Worm (Caenorhabditis elegans) whole organism, dauer: Measurements from ENCODE around the gene gly-13.

Experiments used
- unc-62 ChIP-seq: sonication (generic microtip); optimal IDR thresholded peaks from 2 replicates; lab custom pipeline; 2017; ENCODE audit warnings: missing biosample characterization, missing genetic modification reagents, missing genetic modification characterization

The gly-13 gene

DNA sequence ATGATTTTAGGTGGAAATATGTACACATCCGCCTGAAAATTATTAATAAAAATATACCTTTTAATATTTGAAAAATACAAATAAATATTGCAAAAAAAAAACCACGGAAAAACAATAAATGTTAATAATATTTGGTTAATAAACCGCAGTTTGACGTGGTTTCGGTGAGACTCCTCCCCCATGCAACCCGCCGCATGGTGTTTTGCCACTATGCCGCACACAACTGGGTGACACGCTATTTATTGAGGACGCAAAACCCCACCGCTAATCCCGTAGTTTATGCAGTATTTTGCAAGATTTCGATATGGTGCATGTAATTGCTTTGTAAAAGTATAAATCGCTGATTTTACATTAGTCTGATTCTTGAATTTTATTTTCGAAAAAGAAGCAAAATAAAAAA is at the start of gene gly-13:
gly-13 (minus strand) TSS at position 32 of the 400 bp plus-strand sequence.
- no peak for TF ChIP-seq unc-62 (GFP tag; lab: Kevin White, UChicago)

DNA sequence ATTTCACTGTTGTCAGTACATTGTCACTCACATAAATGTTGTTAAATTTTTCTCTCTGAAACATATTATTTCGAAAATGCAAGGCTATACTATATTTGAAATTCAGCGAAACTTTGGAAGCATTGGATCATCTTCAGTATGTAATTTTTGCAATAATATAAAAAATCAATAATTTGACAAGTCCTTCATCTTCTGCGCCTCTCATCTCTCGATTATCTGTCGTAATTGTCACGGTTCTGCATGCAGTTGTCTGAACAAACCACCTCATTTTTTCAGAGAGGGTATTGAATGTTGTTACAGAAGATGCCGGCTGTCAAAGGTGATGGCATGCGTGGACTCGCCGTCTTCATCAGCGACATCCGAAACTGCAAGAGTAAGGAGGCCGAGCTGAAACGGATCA is 42.0 kb upstream of the gly-13 start, which contains the start of gene apa-2:
apa-2 (plus strand) TSS at position 301 of the 400 bp plus-strand sequence.
- TF ChIP-seq unc-62 (GFP tag; lab: Kevin White, UChicago) = no peak

DNA sequence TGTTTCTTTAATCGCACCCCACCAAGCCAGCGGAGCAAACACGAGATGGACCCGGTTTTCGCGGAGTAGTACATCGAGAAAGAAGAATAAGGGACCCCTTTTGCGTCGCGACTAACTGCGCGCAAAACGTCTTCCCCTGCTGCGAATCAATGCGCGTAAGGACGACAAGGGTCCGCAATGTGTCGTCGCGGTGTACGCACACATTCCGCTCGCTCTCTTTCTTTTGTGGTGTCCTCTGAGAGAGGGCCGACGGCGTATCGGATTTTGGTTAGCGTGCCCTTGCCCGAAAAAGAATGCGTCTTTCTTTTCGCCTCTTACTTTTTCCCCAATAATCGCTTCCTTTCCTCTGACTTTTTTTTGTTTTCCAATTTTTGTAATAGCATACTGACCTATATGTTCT is 41.4 kb upstream of the gly-13 start:
- no peak for TF ChIP-seq unc-62 (GFP tag; lab: Kevin White, UChicago)

DNA sequence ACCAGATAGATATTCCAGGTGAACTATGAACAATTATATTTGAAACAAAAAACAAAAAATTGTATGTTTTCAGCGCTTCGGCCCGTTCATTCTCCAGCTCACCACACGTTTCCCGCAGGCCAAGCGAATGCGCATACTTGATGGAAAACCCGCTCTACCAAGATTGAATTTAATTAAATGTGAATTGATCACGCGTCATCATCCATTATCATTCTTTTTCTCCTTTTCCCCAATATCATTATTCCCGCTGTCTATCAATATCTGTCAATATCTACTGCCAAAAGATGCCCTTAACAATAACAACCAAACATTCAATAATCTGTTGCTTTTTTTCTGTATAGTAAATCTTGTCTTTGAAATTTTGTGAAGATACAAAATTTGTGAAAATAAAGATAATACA is 39.8 kb upstream of the gly-13 start:
- no peak for TF ChIP-seq unc-62 (GFP tag; lab: Kevin White, UChicago)

DNA sequence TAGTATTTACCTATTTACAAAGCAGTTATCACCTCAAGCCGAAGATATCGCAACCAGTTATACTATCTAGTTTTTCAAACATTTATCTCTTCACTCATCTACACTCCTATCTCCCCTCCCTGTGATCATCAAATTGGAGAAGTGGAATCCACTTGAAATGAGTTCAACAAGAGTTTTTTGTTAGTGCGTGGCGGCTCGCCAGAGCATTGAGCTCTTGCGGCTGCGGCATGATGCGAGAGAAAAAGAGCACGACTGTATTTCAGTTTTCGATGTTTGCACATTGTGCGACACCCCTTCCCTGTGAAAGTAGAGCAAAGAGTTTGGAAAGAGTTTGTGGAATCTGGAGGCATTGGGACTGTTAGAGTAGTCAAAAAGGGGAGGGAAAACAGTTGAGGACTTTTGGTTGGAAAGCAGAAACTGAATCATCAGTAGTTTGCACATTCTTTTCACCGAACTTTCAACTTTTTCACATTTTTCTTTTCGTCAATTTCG is 34.3 kb upstream of the gly-13 start, which contains the start of gene T20B5.2:
T20B5.2 (plus strand) TSS at position 442 of the 492 bp plus-strand sequence.
- TF ChIP-seq unc-62 (GFP tag; lab: Kevin White, UChicago) = no peak

DNA sequence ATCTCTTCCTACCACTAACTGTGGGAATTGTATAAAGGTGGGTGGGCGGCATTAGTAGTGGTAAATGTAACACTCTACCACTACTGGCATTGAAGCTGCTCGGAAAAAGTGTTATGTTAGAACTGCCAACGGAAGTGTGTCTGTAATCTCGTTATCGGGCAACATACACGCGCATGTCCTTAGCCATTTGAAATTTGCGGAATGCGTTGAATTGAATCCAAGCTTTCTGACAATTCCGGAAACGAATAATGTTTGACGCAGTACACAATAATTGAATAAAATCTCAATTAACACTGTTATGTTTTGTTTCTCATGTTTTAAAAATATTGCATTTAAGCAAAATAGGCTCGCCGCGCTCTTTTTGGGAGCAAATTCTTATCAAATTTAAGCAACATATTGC is 28.5 kb upstream of the gly-13 start:
- TF ChIP-seq unc-62 (GFP tag; lab: Kevin White, UChicago) = no peak

DNA sequence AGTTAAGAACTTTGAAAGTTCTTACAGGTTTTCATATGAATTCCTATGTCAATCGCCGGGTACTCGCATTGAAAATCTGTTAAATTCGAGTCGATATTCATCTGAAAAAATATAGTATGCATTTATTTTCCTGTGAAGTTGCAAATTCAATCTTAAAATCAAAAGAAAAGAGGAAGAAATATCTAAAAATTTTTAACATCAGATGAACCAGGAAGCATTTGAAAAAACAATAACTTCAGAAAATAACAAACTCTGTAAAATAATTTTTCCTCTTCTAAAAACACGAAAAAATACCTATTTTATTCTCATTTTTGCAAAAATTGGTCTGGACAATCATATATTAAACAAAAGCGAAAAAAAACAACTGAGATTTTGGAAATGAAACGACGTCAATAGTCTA is 22.7 kb upstream of the gly-13 start, which contains the start of gene npr-7:
npr-7 (minus strand) TSS at position 101 of the 400 bp plus-strand sequence.
- no peak for TF ChIP-seq unc-62 (GFP tag; lab: Kevin White, UChicago)

DNA sequence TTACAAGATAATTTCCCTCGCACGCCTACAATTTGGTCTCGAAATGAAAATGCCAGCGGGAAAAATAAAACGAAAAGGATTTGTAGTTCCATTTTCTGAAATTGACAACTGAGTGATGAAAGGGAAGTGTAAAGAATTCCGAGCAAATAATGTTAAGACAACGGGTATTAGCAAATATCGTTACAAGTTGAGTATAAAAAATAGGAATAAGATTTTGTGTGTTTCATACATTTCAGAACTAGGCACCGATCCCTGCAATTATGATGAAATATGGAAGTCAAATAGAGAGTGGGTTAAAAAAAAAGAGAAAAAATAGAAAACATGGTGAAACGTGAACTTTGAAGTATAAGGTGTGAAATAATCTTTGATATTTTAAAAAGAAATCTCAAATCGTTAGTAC is 18.0 kb upstream of the gly-13 start, which contains the start of gene ttr-38:
ttr-38 (minus strand) TSS at position 101 of the 400 bp plus-strand sequence.
- TF ChIP-seq unc-62 (GFP tag; lab: Kevin White, UChicago) = no peak

DNA sequence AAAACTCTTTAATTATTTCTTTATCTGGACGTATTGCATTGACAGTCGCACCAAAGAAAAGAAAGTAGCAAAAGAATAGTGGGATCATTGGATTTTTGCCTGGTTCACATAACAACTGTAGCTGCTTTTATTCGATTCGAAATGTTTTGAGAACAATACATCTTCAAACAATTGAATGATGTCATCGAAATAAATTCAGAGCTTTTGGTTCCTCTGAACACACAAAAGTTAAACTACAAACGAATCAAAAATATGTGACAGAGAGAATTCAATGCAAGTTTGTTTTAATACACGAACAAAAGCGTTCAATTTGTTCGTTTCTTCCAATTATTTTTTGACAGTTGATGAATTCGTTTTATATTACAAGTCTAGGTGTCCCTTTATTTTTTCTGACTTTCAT is 14.8 kb upstream of the gly-13 start, which contains the start of gene H29C22.1:
H29C22.1 (minus strand) TSS at position 101 of the 400 bp plus-strand sequence.
- no peak for TF ChIP-seq unc-62 (GFP tag; lab: Kevin White, UChicago)

DNA sequence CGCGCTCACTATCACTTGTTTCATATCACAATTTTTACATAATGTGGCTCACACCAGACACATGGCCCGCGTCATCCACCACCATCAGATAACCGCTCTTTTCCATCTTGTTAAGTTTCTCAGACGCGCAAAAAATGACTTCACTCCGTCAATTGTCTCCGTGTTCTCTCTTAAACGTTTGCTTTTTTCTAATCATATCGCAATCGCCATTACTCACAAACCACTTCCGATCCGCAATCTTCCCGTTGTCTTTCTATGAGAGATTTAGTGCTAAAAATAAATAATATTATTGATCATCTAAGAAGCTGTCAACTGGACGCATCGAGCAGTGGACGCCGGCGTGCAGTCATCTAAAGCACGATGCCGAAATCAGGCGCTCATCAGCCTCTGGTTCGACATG is 7.0 kb upstream of the gly-13 start, which contains the start of gene tmc-2:
tmc-2 (plus strand) TSS at position 301 of the 400 bp plus-strand sequence.
- no peak for TF ChIP-seq unc-62 (GFP tag; lab: Kevin White, UChicago)

DNA sequence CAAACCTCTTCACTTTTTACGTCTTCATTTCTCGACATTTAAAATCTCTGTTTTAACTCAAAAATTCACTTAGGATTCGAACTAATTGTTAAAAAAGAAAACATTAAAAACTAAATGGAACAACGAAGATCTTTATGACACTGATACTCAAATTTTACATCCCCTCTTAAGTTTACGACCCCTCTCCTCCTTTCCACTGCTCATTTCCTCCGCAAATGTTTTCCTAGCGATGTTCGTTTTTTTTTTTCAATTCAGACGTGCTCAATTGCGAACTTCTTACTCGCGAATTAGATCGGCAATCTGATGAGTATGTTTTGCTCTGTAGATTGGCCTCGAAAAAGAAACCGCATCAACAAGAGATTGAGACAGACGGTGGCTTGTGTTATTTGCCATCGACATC is 6.3 kb upstream of the gly-13 start:
- no peak for TF ChIP-seq unc-62 (GFP tag; lab: Kevin White, UChicago)

DNA sequence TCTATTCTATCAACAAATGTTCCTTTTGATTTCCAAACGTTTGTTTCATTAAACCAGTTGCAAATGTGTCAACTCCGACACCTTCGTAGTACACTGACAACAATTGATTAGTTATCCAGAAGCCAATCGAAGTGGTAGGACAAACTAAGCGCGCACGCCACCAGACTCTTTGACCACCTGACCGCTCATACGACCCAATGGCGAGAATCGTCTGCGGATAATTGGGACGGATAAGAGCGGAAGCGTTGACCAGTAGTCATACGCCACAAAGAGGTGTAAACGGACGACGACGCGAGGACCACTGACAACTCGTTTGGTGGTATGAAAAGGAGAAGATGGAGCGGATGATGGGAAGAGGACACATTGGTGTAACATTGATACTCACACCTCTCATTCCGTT is 4.0 kb upstream of the gly-13 start:
- TF ChIP-seq unc-62 (GFP tag; lab: Kevin White, UChicago) = no peak

DNA sequence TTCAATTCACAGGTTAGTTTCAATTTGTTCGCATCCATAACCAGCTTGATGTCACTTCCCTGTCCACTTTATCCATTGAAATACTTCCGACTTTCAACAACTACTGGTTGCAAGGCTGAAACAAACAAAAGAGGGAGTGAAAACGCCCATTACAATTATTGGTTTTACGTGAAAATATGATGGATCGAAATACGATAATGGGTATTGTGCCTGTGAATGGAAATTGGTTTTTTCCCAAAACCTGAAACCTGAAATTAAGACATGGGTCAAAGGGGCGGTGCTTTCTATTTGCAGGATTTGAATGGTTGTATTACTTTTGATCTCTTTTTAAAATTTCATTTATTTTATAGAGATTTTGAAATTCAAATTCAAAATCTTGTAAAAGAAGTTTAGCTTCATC is 2.4 kb upstream of the gly-13 start, which contains the start of gene B0416.2:
B0416.2 (plus strand) TSS at position 301 of the 400 bp plus-strand sequence.
- TF ChIP-seq unc-62 (GFP tag; lab: Kevin White, UChicago) = no peak

DNA sequence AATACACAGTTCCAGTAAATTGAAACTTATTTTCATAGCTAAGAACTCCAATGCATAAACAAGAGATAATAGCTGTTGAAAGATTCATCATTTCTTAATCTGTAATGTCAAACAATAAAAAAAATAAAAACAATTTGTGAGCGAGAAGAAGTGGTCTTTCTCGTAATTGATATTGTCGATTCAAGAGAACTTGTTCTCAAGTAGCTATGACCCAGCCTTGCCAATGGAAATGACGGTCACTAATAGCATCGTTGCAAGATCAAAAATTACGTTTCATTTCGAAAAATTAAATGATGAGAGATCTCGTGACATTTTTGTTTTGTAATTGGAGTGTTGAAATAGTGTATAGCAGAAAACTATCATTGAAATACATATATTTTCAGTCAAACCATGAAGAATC is 1.4 kb upstream of the gly-13 start, which contains the start of gene B0416.7:
B0416.7 (minus strand) TSS at position 101 of the 400 bp plus-strand sequence.
- TF ChIP-seq unc-62 (GFP tag; lab: Kevin White, UChicago) = no peak

DNA sequence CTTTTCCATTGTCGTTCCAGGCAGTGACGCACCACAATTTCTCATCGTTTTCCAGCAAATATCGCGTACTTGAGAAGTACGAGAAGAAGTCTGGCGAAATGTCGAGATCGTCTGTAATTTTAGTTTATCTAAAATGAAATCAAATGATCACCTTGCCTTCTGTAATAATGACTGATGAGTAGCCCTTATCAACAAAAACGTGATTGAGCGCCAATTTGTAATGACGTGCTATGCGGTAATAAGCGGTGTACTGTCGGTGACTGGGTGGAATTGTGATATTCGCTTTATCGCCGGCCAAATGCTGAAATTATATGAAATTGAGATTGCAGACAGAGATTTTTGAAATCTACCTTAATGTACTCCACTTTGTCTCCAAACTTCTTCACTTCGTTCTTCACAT is 951 bp downstream of the gly-13 start:
- no peak for TF ChIP-seq unc-62 (GFP tag; lab: Kevin White, UChicago)

DNA sequence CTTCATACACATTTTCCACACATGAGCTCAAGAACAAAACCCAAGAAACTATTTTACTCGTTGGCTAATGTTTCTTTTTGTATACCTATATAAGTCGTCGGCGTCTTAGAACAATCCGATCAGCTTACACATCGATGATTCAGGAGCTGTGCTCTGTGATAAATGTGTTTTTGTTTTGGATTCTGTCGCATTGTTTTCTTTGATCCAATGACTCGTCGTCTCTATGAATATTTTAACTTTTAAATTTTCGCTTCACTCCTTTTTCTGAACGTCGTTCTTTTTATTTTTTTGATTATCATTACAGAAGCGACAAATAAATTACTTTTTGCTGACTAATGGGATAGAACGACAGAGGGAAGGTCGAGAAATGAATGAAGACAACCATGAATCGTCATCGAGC is 5.1 kb downstream of the gly-13 start, which contains the start of gene B0416.3:
B0416.3 (plus strand) TSS at position 301 of the 400 bp plus-strand sequence.
- no peak for TF ChIP-seq unc-62 (GFP tag; lab: Kevin White, UChicago)

DNA sequence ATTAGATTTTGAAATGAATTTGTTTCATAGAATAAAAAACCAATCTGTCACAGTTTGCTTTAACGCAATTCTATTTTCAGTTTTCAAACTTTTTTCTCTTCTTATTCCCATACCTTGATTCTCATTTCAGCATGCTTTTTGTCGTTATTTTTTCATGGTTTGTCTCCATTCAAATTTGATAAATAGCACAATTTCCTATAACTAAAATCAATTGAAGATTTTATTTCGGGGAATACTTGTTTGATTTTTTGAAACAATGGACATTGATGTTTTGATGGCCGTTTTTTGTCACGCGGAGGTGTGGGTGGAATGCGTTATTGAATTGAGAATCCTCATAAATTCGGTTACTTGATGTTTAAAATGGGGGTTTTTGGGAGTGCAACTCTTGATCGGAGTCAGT is 13.4 kb downstream of the gly-13 start, which contains the start of gene B0416.11:
B0416.11 (minus strand) TSS at position 101 of the 400 bp plus-strand sequence.
- no peak for TF ChIP-seq unc-62 (GFP tag; lab: Kevin White, UChicago)
